Fruit fly (Drosophila melanogaster): ENCODE results near the gene Sgs7.

Gene Sgs7

DNA sequence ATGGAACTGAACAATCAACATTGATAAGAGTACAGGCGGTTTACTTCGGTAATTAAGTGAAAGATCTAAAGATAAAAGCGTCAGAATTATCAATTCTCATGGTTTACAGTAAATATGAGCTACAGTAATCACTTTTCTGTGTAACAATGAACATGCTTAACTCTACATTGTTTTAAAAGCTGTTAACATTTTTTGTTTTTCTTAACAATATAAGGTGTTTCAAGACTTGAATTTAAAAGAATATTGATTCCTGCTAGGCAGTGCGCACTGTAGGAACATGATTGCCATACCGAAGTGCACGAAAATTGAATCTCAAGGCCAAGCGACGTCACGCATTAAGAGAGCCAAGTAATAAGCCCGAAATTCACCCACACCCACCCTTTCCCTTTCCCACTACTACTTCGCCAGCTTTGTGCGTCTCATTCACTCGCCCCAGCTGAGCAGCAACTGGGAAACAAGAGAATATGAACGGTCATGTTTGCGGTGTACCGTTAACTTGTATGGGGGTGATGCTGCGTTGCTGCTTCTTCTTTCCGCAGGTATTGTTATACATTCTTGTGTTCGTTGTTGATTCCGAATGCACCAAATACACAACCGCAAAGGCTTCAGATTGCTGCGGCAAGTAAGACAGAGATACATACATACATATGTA lies 18.3 kb upstream of the Sgs7 start (continued):
- TF ChIP-seq CG6808 (GFP tag; optimal IDR thresholded peaks at IDR 0.05) = peak; percentile 41
- peak in 1 of 2 experiments; percentile 2 for TF ChIP-seq salr (GFP tag; optimal IDR thresholded peaks at IDR 0.05)
- TF ChIP-seq Met (GFP tag; optimal IDR thresholded peaks at IDR 0.05) = peak; percentile 84
- peak; percentile 64 for TF ChIP-seq CG8119 (GFP tag; IDR thresholded peaks at IDR 0.05)
- peak; percentile 72 for TF ChIP-seq Sox102F (GFP tag; optimal IDR thresholded peaks at IDR 0.05)
- peak; percentile 68; the same call in 2 of the 3 replicates for TF ChIP-seq eg (GFP tag; IDR thresholded peaks at IDR 0.05)
- peak; percentile 62 for TF ChIP-seq Sox15 (GFP tag; optimal IDR thresholded peaks at IDR 0.05)
- TF ChIP-seq CG10631 (GFP tag; optimal IDR thresholded peaks at IDR 0.05) = peak; percentile 57
- peak; percentile 62 for TF ChIP-seq CG6792 (GFP tag; optimal IDR thresholded peaks at IDR 0.05)
- peak; percentile 72 for TF ChIP-seq CG6163 (GFP tag; IDR thresholded peaks at IDR 0.05)
- TF ChIP-seq lz (GFP tag; optimal IDR thresholded peaks at IDR 0.05) = peak; percentile 80
- peak; percentile 2 for TF ChIP-seq fkh (GFP tag; optimal IDR thresholded peaks at IDR 0.05)
- peak; percentile 96 for TF ChIP-seq svp (GFP tag)
- TF ChIP-seq CG1621 (tag; optimal IDR thresholded peaks at IDR 0.05) = no peak
- TF ChIP-seq cyc (GFP tag; optimal IDR thresholded peaks at IDR 0.05) = peak; percentile 81
- TF ChIP-seq Eip78C (GFP tag) = peak; percentile 94
- no peak for TF ChIP-seq Lpt (GFP tag; optimal IDR thresholded peaks at IDR 0.05)
- peak; percentile 71 for TF ChIP-seq CG8319 (GFP tag; optimal IDR thresholded peaks at IDR 0.05)
- TF ChIP-seq fd85E (GFP tag; optimal IDR thresholded peaks at IDR 0.05) = peak; percentile 7
- TF ChIP-seq CG32006 (GFP tag; optimal IDR thresholded peaks at IDR 0.05) = peak; percentile 64
- TF ChIP-seq OdsH (GFP tag; optimal IDR thresholded peaks at IDR 0.05) = peak; percentile 70
- TF ChIP-seq CG11294 (GFP tag; IDR thresholded peaks at IDR 0.05) = no peak
- TF ChIP-seq Eip75B (GFP tag; optimal IDR thresholded peaks at IDR 0.05) = peak; percentile 65
- TF ChIP-seq CG4318 (GFP tag; optimal IDR thresholded peaks at IDR 0.05) = no peak
- TF ChIP-seq Blimp-1 (GFP tag; optimal IDR thresholded peaks at IDR 0.05) = peak; percentile 54
- peak; percentile 66 for TF ChIP-seq pdm3 (GFP tag; optimal IDR thresholded peaks at IDR 0.05)
- no peak for TF ChIP-seq dac (GFP tag; optimal IDR thresholded peaks at IDR 0.05)
- TF ChIP-seq CG8632 (GFP tag; optimal IDR thresholded peaks at IDR 0.05) = peak; percentile 63
- TF ChIP-seq CG11762 (GFP tag; optimal IDR thresholded peaks at IDR 0.05; ENCODE audit: insufficient read depth) = peak; percentile 27
- peak; percentile 71 for TF ChIP-seq CG34406 (GFP tag; optimal IDR thresholded peaks at IDR 0.05)
- TF ChIP-seq topi (GFP tag; optimal IDR thresholded peaks at IDR 0.05) = peak; percentile 86
- TF ChIP-seq CG31627 (GFP tag; optimal IDR thresholded peaks at IDR 0.05) = peak; percentile 86
- TF ChIP-seq achi (GFP tag; optimal IDR thresholded peaks at IDR 0.05) = peak; percentile 71
- peak; percentile 46 for TF ChIP-seq CG6276 (GFP tag; optimal IDR thresholded peaks at IDR 0.05)
- TF ChIP-seq net (GFP tag; optimal IDR thresholded peaks at IDR 0.05) = peak; percentile 56
- peak; percentile 10 for TF ChIP-seq spab (GFP tag; optimal IDR thresholded peaks at IDR 0.05)
- TF ChIP-seq CG3919 (GFP tag; optimal IDR thresholded peaks at IDR 0.05) = peak; percentile 76
- peak; percentile 77 for TF ChIP-seq Sox14 (GFP tag; optimal IDR thresholded peaks at IDR 0.05)

DNA sequence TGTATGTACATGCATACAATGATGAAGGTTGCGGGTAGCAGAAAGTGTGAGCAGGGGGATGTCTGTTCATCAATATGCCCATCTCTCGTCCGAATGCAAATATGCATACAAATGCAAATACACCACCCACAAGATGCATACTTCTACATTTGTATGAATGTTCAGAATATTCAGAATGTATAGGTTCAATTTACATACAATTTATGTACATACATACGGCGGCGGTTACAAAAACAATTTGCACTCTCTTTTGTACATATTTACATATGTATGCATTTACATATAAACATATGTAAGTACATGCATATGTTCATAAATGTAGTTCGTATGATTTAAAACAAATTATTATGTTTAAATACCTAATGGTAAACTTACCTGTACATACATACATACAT lies 17.8 kb upstream of the Sgs7 start:
- TF ChIP-seq CG6792 (GFP tag; optimal IDR thresholded peaks at IDR 0.05) (no peak), Sox14 (GFP tag; optimal IDR thresholded peaks at IDR 0.05) (no peak), CG31627 (GFP tag; optimal IDR thresholded peaks at IDR 0.05) (no peak), CG10669 (GFP tag; optimal IDR thresholded peaks at IDR 0.05) (no peak), fd85E (GFP tag; optimal IDR thresholded peaks at IDR 0.05) (no peak), CG6808 (GFP tag; optimal IDR thresholded peaks at IDR 0.05) (no peak), ss (GFP tag; optimal IDR thresholded peaks at IDR 0.05) (no peak), CG6276 (GFP tag; optimal IDR thresholded peaks at IDR 0.05) (no peak), CG6854 (GFP tag; optimal IDR thresholded peaks at IDR 0.05) (no peak), Blimp-1 (GFP tag; optimal IDR thresholded peaks at IDR 0.05) (no peak), achi (GFP tag; optimal IDR thresholded peaks at IDR 0.05) (no peak), Ets21C (GFP tag; optimal IDR thresholded peaks at IDR 0.05) (no peak), dac (GFP tag; optimal IDR thresholded peaks at IDR 0.05) (no peak), CG7368 (GFP tag; optimal IDR thresholded peaks at IDR 0.05) (no peak), pdm3 (GFP tag; optimal IDR thresholded peaks at IDR 0.05) (no peak)
